Worm (Caenorhabditis elegans): Measurements from ENCODE around the gene C34E11.4.

ce11 chrX:11765860-11766259 is 38.1 kb upstream of the C34E11.4 start:
- no peak for TF ChIP-seq snpc-4 (tag; optimal IDR thresholded peaks at IDR 0.05)
- no peak for TF ChIP-seq nhr-76 (tag; optimal IDR thresholded peaks at IDR 0.05)
- no peak for TF ChIP-seq elt-1 (tag; optimal IDR thresholded peaks at IDR 0.05)
- TF ChIP-seq nhr-12 (tag; optimal IDR thresholded peaks at IDR 0.05): no peak
- TF ChIP-seq ama-1 (optimal IDR thresholded peaks at IDR 0.05): no peak
- no peak for TF ChIP-seq fkh-10 (GFP tag; optimal IDR thresholded peaks at IDR 0.05)
- TF ChIP-seq ztf-11 (tag; optimal IDR thresholded peaks at IDR 0.05): no peak
